Worm (Caenorhabditis elegans): ENCODE results near the gene mls-2.

Gene mls-2

DNA sequence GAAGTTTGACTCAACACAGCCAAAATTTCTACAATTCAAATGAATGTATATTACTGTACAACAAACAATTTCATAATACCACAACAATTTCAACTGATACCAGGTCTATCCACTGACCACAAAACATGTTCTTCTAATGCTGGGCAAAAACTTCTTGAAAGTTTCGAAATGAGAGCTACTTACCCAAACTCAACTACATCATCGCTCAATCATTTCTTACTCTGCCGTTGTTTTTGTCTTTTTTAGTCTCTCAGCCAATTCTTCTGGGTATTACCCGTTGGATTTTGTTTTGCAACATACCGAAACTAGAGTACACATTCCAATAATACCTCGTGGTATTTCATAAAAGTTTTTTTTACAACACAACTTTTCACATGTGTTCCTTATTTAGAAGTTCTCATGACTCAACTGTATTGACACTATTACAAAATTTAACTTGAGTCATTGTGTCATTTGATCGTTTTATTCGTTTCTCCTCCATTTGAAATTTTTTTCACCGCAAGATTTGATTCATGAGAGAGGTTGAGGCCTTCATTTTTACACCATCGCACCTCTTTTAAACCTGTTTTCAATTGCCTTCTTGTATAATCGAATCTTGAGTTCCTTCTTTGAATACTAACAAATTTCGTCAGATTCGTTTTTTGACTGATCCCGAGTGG is 21.8 kb upstream of the mls-2 start, which contains the start of gene F43C9.2:
Gene F43C9.2 (plus strand): TSS at position 497 of the 659 bp plus-strand sequence.
- TF ChIP-seq egl-27 (tag; optimal IDR thresholded peaks at IDR 0.05) (no peak), efl-1 (optimal IDR thresholded peaks at IDR 0.05) (no peak), efl-1 (GFP tag; optimal IDR thresholded peaks at IDR 0.05 in 1 of 2) (no peak), lin-15B (tag; optimal IDR thresholded peaks at IDR 0.05) (no peak), snpc-4 (tag; optimal IDR thresholded peaks at IDR 0.05) (no peak), efl-3 (GFP tag; optimal IDR thresholded peaks at IDR 0.05) (no peak), nhr-19 (GFP tag; conservative IDR thresholded peaks at IDR 0.05) (no peak), vab-15 (tag; optimal IDR thresholded peaks at IDR 0.05) (no peak), zag-1 (tag; optimal IDR thresholded peaks at IDR 0.05) (no peak), sup-37 (GFP tag; optimal IDR thresholded peaks at IDR 0.05) (no peak), Y116A8C.19 (tag; optimal IDR thresholded peaks at IDR 0.05; ENCODE audit: borderline replicate concordance) (no peak), grh-1 (GFP tag; IDR thresholded peaks at IDR 0.05) (no peak), skn-1 (tag; optimal IDR thresholded peaks at IDR 0.05) (no peak), blmp-1 (tag; optimal IDR thresholded peaks at IDR 0.05) (peak; percentile 27), ceh-63 (GFP tag; optimal IDR thresholded peaks at IDR 0.05) (no peak), aly-2 (tag; optimal IDR thresholded peaks at IDR 0.05) (no peak), pax-3 (tag; optimal IDR thresholded peaks at IDR 0.05) (no peak), F16B12.6 (tag; optimal IDR thresholded peaks at IDR 0.05) (no peak), hlh-4 (tag; optimal IDR thresholded peaks at IDR 0.05) (no peak), nhr-71 (tag; optimal IDR thresholded peaks at IDR 0.05) (no peak), elt-3 (tag; optimal IDR thresholded peaks at IDR 0.05) (peak in 1 of 6 experiments; percentile 46), swsn-7 (tag; optimal IDR thresholded peaks at IDR 0.05) (no peak), elt-2 (tag; optimal IDR thresholded peaks at IDR 0.05) (no peak), nhr-85 (tag) (peak; percentile 79), nhr-237 (tag; optimal IDR thresholded peaks at IDR 0.05) (no peak), mab-9 (GFP tag; IDR thresholded peaks at IDR 0.05) (no peak), ztf-4 (tag; optimal IDR thresholded peaks at IDR 0.05) (no peak), pqm-1 (tag; optimal IDR thresholded peaks at IDR 0.05) (no peak), ces-1 (GFP tag; optimal IDR thresholded peaks at IDR 0.05) (no peak), ceh-88 (GFP tag; IDR thresholded peaks at IDR 0.05) (no peak), mdl-1 (tag; optimal IDR thresholded peaks at IDR 0.05) (no peak), jun-1 (tag; optimal IDR thresholded peaks at IDR 0.05) (no peak), unc-30 (tag; optimal IDR thresholded peaks at IDR 0.05) (no peak), mep-1 (tag; optimal IDR thresholded peaks at IDR 0.05) (peak; percentile 46), nhr-11 (tag; optimal IDR thresholded peaks at IDR 0.05) (no peak), nhr-76 (tag; optimal IDR thresholded peaks at IDR 0.05) (no peak), fos-1 (tag; optimal IDR thresholded peaks at IDR 0.05) (no peak), unc-98 (GFP tag; IDR thresholded peaks at IDR 0.05) (no peak), nhr-20 (tag; optimal IDR thresholded peaks at IDR 0.05) (peak; percentile 16), ama-1 (optimal IDR thresholded peaks at IDR 0.05) (no peak), lsy-2 (tag; optimal IDR thresholded peaks at IDR 0.05) (no peak), fkh-4 (tag; optimal IDR thresholded peaks at IDR 0.05; ENCODE audit: borderline replicate concordance) (no peak), xbp-1 (tag; optimal IDR thresholded peaks at IDR 0.05) (no peak), nhr-12 (tag; optimal IDR thresholded peaks at IDR 0.05) (no peak), unc-62 (GFP tag; optimal IDR thresholded peaks at IDR 0.05) (no peak), tbx-2 (tag; optimal IDR thresholded peaks at IDR 0.05) (no peak), nhr-84 (tag; optimal IDR thresholded peaks at IDR 0.05) (no peak), sox-4 (tag; optimal IDR thresholded peaks at IDR 0.05) (no peak), ceh-82 (tag; optimal IDR thresholded peaks at IDR 0.05) (no peak), dsc-1 (tag; optimal IDR thresholded peaks at IDR 0.05) (no peak), lin-35 (GFP tag; optimal IDR thresholded peaks at IDR 0.05) (peak in 1 of 2 experiments; percentile 47), sptf-1 (tag; optimal IDR thresholded peaks at IDR 0.05) (no peak)

All from whole organism, L1 larva.